Worm (Caenorhabditis elegans): ENCODE results near the gene nlg-1.

Gene nlg-1

DNA sequence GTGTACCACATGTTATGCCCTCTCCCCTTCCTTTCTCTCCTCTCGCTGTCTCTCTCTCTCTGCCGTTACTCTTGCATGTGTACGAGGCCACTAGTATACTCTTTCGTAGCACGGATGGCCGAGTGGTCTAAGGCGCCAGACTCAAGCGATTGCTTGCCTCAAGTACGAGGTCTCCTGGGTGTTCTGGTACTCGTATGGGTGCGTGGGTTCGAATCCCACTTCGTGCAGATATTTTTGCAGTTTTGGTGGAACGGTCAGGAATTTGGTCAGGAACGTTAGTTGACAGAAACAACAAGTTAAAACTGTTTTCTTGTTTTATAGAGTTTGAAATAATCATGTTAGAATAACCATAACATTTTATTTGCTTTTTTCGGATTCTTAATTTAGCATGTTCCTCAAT is 34.5 kb upstream of the nlg-1 start (continued):
- TF ChIP-seq madf-5 (GFP tag; IDR thresholded peaks at IDR 0.05): peak; percentile 93 to 97
- peak; percentile 68; the same call in 1 of the 2 replicates for TF ChIP-seq zfp-3 (GFP tag; conservative IDR thresholded peaks at IDR 0.05)
- TF ChIP-seq nhr-42 (GFP tag; IDR thresholded peaks at IDR 0.05): peak; percentile 91
- TF ChIP-seq nhr-76 (tag; optimal IDR thresholded peaks at IDR 0.05): no peak
- peak; percentile 88 to 98 for TF ChIP-seq daf-16 (GFP tag; optimal IDR thresholded peaks at IDR 0.05)
- TF ChIP-seq daf-16 (tag; optimal IDR thresholded peaks at IDR 0.05): peak; percentile 80
- peak; percentile 80; the same call in 1 of the 2 replicates for TF ChIP-seq daf-8 (GFP tag; IDR thresholded peaks at IDR 0.05)
- TF ChIP-seq lir-3 (tag; optimal IDR thresholded peaks at IDR 0.05): peak; percentile 90
- TF ChIP-seq hif-1 (tag; optimal IDR thresholded peaks at IDR 0.05): peak; percentile 72 to 79
- peak; percentile 91 for TF ChIP-seq php-3 (GFP tag; IDR thresholded peaks at IDR 0.05)
- TF ChIP-seq rbr-2 (tag; optimal IDR thresholded peaks at IDR 0.05): peak; percentile 92
- TF ChIP-seq F44E2.7 (GFP tag; IDR thresholded peaks at IDR 0.05): peak; percentile 95
- no peak for TF ChIP-seq snpc-4 (tag; optimal IDR thresholded peaks at IDR 0.05)
- TF ChIP-seq tag-97 (GFP tag; IDR thresholded peaks at IDR 0.05): no peak
- peak; percentile 99 for TF ChIP-seq lim-7 (GFP tag; IDR thresholded peaks at IDR 0.05)
- peak in 1 of 2 experiments; percentile 35 for TF ChIP-seq ZK546.5 (tag; optimal IDR thresholded peaks at IDR 0.05)
- TF ChIP-seq lin-38 (GFP tag; IDR thresholded peaks at IDR 0.05): peak; percentile 87
- peak; percentile 76 for TF ChIP-seq mxl-3 (GFP tag; optimal IDR thresholded peaks at IDR 0.05)
- peak; percentile 99 for TF ChIP-seq dmd-8 (GFP tag; IDR thresholded peaks at IDR 0.05)
- TF ChIP-seq nhr-48 (tag; optimal IDR thresholded peaks at IDR 0.05): peak; percentile 84
- peak; percentile 87 for TF ChIP-seq daf-19 (GFP tag; conservative IDR thresholded peaks at IDR 0.05)
- no peak for TF ChIP-seq ceh-82 (tag; optimal IDR thresholded peaks at IDR 0.05)
- no peak for TF ChIP-seq zag-1 (tag; optimal IDR thresholded peaks at IDR 0.05)
- TF ChIP-seq lin-39 (tag; optimal IDR thresholded peaks at IDR 0.05): no peak
- peak; percentile 92 for TF ChIP-seq ZK337.2 (GFP tag; IDR thresholded peaks at IDR 0.05)
- peak; percentile 90 for TF ChIP-seq nhr-102 (tag; optimal IDR thresholded peaks at IDR 0.05)

- TF ChIP-seq unc-62 (GFP tag; optimal IDR thresholded peaks at IDR 0.05 in 1 of 2) (peak in 1 of 2 experiments; percentile 30), unc-62 (tag; optimal IDR thresholded peaks at IDR 0.05) (no peak), hlh-30 (tag; optimal IDR thresholded peaks at IDR 0.05; ENCODE audit: insufficient read depth) (peak; percentile 45), nhr-28 (tag; optimal IDR thresholded peaks at IDR 0.05) (peak; percentile 60), mxl-3 (GFP tag; optimal IDR thresholded peaks at IDR 0.05) (peak; percentile 21), mdl-1 (tag; optimal IDR thresholded peaks at IDR 0.05) (peak in 1 of 2 experiments; percentile 14), hlh-11 (tag; optimal IDR thresholded peaks at IDR 0.05) (peak; percentile 22), R02D3.7 (tag; optimal IDR thresholded peaks at IDR 0.05) (no peak), Y75B8A.6 (GFP tag; IDR thresholded peaks at IDR 0.05) (no peak)
Measured at ce11 chrX:13663641-13664633, 33.0 kb upstream of the nlg-1 start, which contains the start of gene C04A11.5. Gene C04A11.5 (plus strand): TSS chrX:13664583.

- TF ChIP-seq madf-9 (GFP tag; conservative IDR thresholded peaks at IDR 0.05) (no peak), hmg-1.1 (GFP tag; IDR thresholded peaks at IDR 0.05) (no peak), lin-15B (tag; optimal IDR thresholded peaks at IDR 0.05) (no peak), cey-2 (tag; optimal IDR thresholded peaks at IDR 0.05; ENCODE audit: borderline replicate concordance, insufficient read depth) (no peak), nhr-77 (tag; optimal IDR thresholded peaks at IDR 0.05) (no peak), mdl-1 (tag; optimal IDR thresholded peaks at IDR 0.05) (no peak), nhr-25 (tag; optimal IDR thresholded peaks at IDR 0.05; ENCODE audit: borderline replicate concordance, insufficient read depth) (no peak), ctbp-1 (GFP tag; IDR thresholded peaks at IDR 0.05) (no peak), hif-1 (tag; optimal IDR thresholded peaks at IDR 0.05) (no peak), attf-4 (tag; optimal IDR thresholded peaks at IDR 0.05) (no peak), T26A8.4 (GFP tag; IDR thresholded peaks at IDR 0.05) (no peak), zip-11 (GFP tag; IDR thresholded peaks at IDR 0.05) (no peak)
Measured at ce11 chrX:13660206-13660605, 29.2 kb upstream of the nlg-1 start, which contains the start of gene C04A11.1. Gene C04A11.1 (plus strand): TSS chrX:13660506.
